Worm (Caenorhabditis elegans) whole organism, late embryonic: ENCODE measurements around the gene clc-21.

Experiments
- T23F11.4 ChIP-seq: fragments of 200-800 bp; sonication (Bioruptor generic); optimal IDR thresholded peaks from 2 replicates; lab custom pipeline; 2018; ENCODE audit warnings: mild to moderate bottlenecking, missing genetic modification characterization, missing compliant biosample characterization
- ceh-22 ChIP-seq: sonication (generic microtip); optimal IDR thresholded peaks from 2 replicates; lab custom pipeline; 2017; ENCODE audit warnings: missing biosample characterization, missing genetic modification characterization
- che-1 ChIP-seq: sonication (generic microtip); optimal IDR thresholded peaks from 2 replicates; lab custom pipeline; 2016; ENCODE audit warnings: mild to moderate bottlenecking, missing genetic modification characterization, missing compliant biosample characterization
- lin-11 ChIP-seq: fragments of 200-800 bp; sonication (Bioruptor generic); optimal IDR thresholded peaks from 2 replicates; lab custom pipeline; 2018; ENCODE audit warnings: mild to moderate bottlenecking, missing genetic modification characterization, missing compliant biosample characterization
- pax-1 ChIP-seq: fragments of 150-350 bp; optimal IDR thresholded peaks from 2 replicates; lab custom pipeline; 2014; ENCODE audit warnings: missing biosample characterization, missing genetic modification characterization
- pqm-1 ChIP-seq: sonication (generic microtip); optimal IDR thresholded peaks from 2 replicates; lab custom pipeline; 2016; ENCODE audit warnings: missing genetic modification characterization, missing compliant biosample characterization
- tbx-2 ChIP-seq: sonication (generic microtip); optimal IDR thresholded peaks from 2 replicates; lab custom pipeline; 2016; ENCODE audit warnings: missing genetic modification characterization, missing compliant biosample characterization
- ztf-16 ChIP-seq: sonication (generic microtip); optimal IDR thresholded peaks from 2 replicates; lab custom pipeline; 2017; ENCODE audit warnings: missing genetic modification characterization, missing compliant biosample characterization

- TF ChIP-seq che-1 (no peak), lin-11 (tag; lab: Kevin White, UChicago) (no peak), ztf-16 (tag; lab: Kevin White, UChicago) (no peak), tbx-2 (tag; lab: Kevin White, UChicago) (no peak), pqm-1 (no peak), ceh-22 (tag; lab: Kevin White, UChicago) (no peak), pax-1 (no peak), T23F11.4 (GFP tag; lab: Kevin White, UChicago) (no peak)
These were observed 22.5 kb downstream of the clc-21 start, which contains the start of gene srh-154 for ce11 chrV:17439406-17439805.
